Worm (Caenorhabditis elegans) whole organism, L3 larva: Measurements from ENCODE around the gene srx-48.

Experiments used
- ZK546.5 ChIP-seq: sonication (generic microtip); optimal IDR thresholded peaks from 2 replicates; lab custom pipeline; 2017; ENCODE audit warnings: missing biosample characterization, missing genetic modification characterization
- aly-2 ChIP-seq: fragments of 150-350 bp; optimal IDR thresholded peaks from 2 replicates; lab custom pipeline; 2014; ENCODE audit warnings: missing biosample characterization, missing genetic modification characterization
- ama-1 ChIP-seq: fragments of 150-350 bp; optimal IDR thresholded peaks from 2 replicates; lab custom pipeline; 2018
- ceh-16 ChIP-seq: sonication (generic microtip); optimal IDR thresholded peaks from 2 replicates; lab custom pipeline; 2017; ENCODE audit warnings: missing biosample characterization, missing genetic modification characterization
- ceh-28 ChIP-seq: fragments of 150-350 bp; optimal IDR thresholded peaks from 2 replicates; lab custom pipeline; 2014; ENCODE audit warnings: missing biosample characterization, missing genetic modification reagents, missing genetic modification characterization
- ceh-82 ChIP-seq: fragments of 150-350 bp; optimal IDR thresholded peaks from 2 replicates; lab custom pipeline; 2014; ENCODE audit warnings: missing biosample characterization, missing genetic modification characterization
- daf-12 ChIP-seq: fragments of 150-350 bp; optimal IDR thresholded peaks from 2 replicates; lab custom pipeline; 2014; ENCODE audit warnings: missing biosample characterization, missing genetic modification reagents, missing genetic modification characterization
- egl-27 ChIP-seq: sonication (generic microtip); optimal IDR thresholded peaks from 4 replicates; lab custom pipeline; 2017; ENCODE audit warnings: missing biosample characterization, missing genetic modification reagents, missing genetic modification characterization
- egl-5 ChIP-seq: fragments of 150-350 bp; optimal IDR thresholded peaks from 2 replicates; lab custom pipeline; 2017; ENCODE audit warnings: missing biosample characterization, missing genetic modification reagents, missing genetic modification characterization, inconsistent platforms
- elt-1 ChIP-seq: fragments of 150-350 bp; optimal IDR thresholded peaks from 2 replicates; lab custom pipeline; 2014; ENCODE audit warnings: missing biosample characterization, missing genetic modification characterization
- elt-3 ChIP-seq, 3 experiments: fragments of 150-350 bp in 1 of 3; sonication (generic microtip) in 2 of 3; optimal IDR thresholded peaks; 2 replicates in 2 of 3; 4 replicates in 1 of 3; lab custom pipeline; 2014 to 2017; ENCODE audit warnings: missing biosample characterization in 3 of 3, missing genetic modification characterization in 3 of 3
- eor-1 ChIP-seq, 2 experiments: fragments of 150-350 bp; optimal IDR thresholded peaks; 2 replicates each; lab custom pipeline; 2014 to 2018; ENCODE audit warnings: missing biosample characterization in 2 of 2, missing genetic modification characterization in 2 of 2
- fkh-10 ChIP-seq: sonication (generic microtip); optimal IDR thresholded peaks from 2 replicates; lab custom pipeline; 2017; ENCODE audit warnings: missing biosample characterization, missing genetic modification reagents, missing genetic modification characterization
- fkh-2 ChIP-seq: fragments of 150-350 bp; optimal IDR thresholded peaks from 2 replicates; lab custom pipeline; 2014; ENCODE audit warnings: missing biosample characterization, missing genetic modification reagents, missing genetic modification characterization
- fos-1 ChIP-seq: fragments of 150-350 bp; optimal IDR thresholded peaks from 2 replicates; lab custom pipeline; 2014; ENCODE audit warnings: missing biosample characterization, missing genetic modification characterization
- hmg-11 ChIP-seq: sonication (generic microtip); optimal IDR thresholded peaks from 2 replicates; lab custom pipeline; 2016; ENCODE audit warnings: missing genetic modification characterization, missing compliant biosample characterization
- lin-39 ChIP-seq: fragments of 150-350 bp; optimal IDR thresholded peaks from 2 replicates; lab custom pipeline; 2018; ENCODE audit warnings: missing biosample characterization, missing genetic modification reagents, missing genetic modification characterization
- mdl-1 ChIP-seq: fragments of 150-350 bp; optimal IDR thresholded peaks from 2 replicates; lab custom pipeline; 2014; ENCODE audit warnings: missing biosample characterization, missing genetic modification characterization
- mml-1 ChIP-seq: fragments of 150-350 bp; sonication (generic microtip); optimal IDR thresholded peaks from 3 replicates; lab custom pipeline; 2014; ENCODE audit warnings: missing biosample characterization, missing genetic modification characterization
- nfya-1 ChIP-seq: sonication (generic microtip); optimal IDR thresholded peaks from 2 replicates; lab custom pipeline; 2017; ENCODE audit warnings: missing genetic modification characterization, mild to moderate bottlenecking, missing compliant biosample characterization, antibody characterized with exemption, moderate library complexity; ENCODE audit not compliant: insufficient read depth
- nhr-12 ChIP-seq: fragments of 150-350 bp; optimal IDR thresholded peaks from 2 replicates; lab custom pipeline; 2014; ENCODE audit warnings: missing biosample characterization, missing genetic modification characterization
- nhr-23 ChIP-seq: fragments of 150-350 bp; optimal IDR thresholded peaks from 2 replicates; lab custom pipeline; 2014; ENCODE audit warnings: missing biosample characterization, missing genetic modification reagents, missing genetic modification characterization
- nhr-25 ChIP-seq: sonication (generic microtip); optimal IDR thresholded peaks from 2 replicates; lab custom pipeline; 2017; ENCODE audit warnings: missing biosample characterization, missing genetic modification characterization
- nhr-28 ChIP-seq: fragments of 150-350 bp; optimal IDR thresholded peaks from 2 replicates; lab custom pipeline; 2014; ENCODE audit warnings: missing biosample characterization, missing genetic modification characterization
- nhr-43 ChIP-seq: sonication (generic microtip); optimal IDR thresholded peaks from 2 replicates; lab custom pipeline; 2016; ENCODE audit warnings: mild to moderate bottlenecking, missing genetic modification characterization, missing compliant biosample characterization; ENCODE audit not compliant: poor library complexity, severe bottlenecking
- nhr-67 ChIP-seq: fragments of 150-350 bp; optimal IDR thresholded peaks from 2 replicates; lab custom pipeline; 2014; ENCODE audit warnings: missing biosample characterization, missing genetic modification characterization
- nhr-76 ChIP-seq: fragments of 150-350 bp; sonication (generic microtip); optimal IDR thresholded peaks from 5 replicates; lab custom pipeline; 2014; ENCODE audit warnings: missing biosample characterization, missing genetic modification characterization
- nhr-77 ChIP-seq: fragments of 150-350 bp; optimal IDR thresholded peaks from 2 replicates; lab custom pipeline; 2014; ENCODE audit warnings: missing biosample characterization, missing genetic modification characterization
- pqm-1 ChIP-seq: fragments of 150-350 bp; optimal IDR thresholded peaks from 2 replicates; lab custom pipeline; 2017; ENCODE audit warnings: missing biosample characterization, missing genetic modification characterization, inconsistent platforms
- skn-1 ChIP-seq: fragments of 150-350 bp; optimal IDR thresholded peaks from 2 replicates; lab custom pipeline; 2014; ENCODE audit warnings: missing biosample characterization, missing genetic modification characterization
- snpc-4 ChIP-seq: fragments of 150-350 bp; optimal IDR thresholded peaks from 2 replicates; lab custom pipeline; 2014; ENCODE audit warnings: missing biosample characterization, missing genetic modification characterization
- tbx-2 ChIP-seq: sonication (generic microtip); optimal IDR thresholded peaks from 2 replicates; lab custom pipeline; 2016; ENCODE audit warnings: mild to moderate bottlenecking, missing genetic modification characterization, missing compliant biosample characterization
- unc-39 ChIP-seq: sonication (generic microtip); optimal IDR thresholded peaks from 4 replicates; lab custom pipeline; 2017; ENCODE audit warnings: missing biosample characterization, missing genetic modification characterization
- unc-62 ChIP-seq: fragments of 150-350 bp; sonication (generic microtip); optimal IDR thresholded peaks from 4 replicates; lab custom pipeline; 2014; ENCODE audit warnings: missing biosample characterization, missing genetic modification reagents, missing genetic modification characterization
- ztf-11 ChIP-seq: fragments of 150-350 bp; optimal IDR thresholded peaks from 2 replicates; lab custom pipeline; 2014; ENCODE audit warnings: missing biosample characterization, missing genetic modification characterization

Gene srx-48

ce11 chrV:15272263-15272662, 31.3 kb downstream of the srx-48 start, which contains the start of gene T10H4.4:
Gene T10H4.4, minus strand, starts transcription at chrV:15272363.
- TF ChIP-seq nhr-43 (tag; lab: Kevin White, UChicago) (no peak), skn-1 (no peak), lin-39 (tag; lab: Kevin White, UChicago) (no peak), nhr-23 (no peak), nhr-25 (tag; lab: Kevin White, UChicago) (no peak), pqm-1 (tag; lab: Kevin White, UChicago) (no peak), ztf-11 (no peak), egl-27 (tag; lab: Kevin White, UChicago) (no peak), aly-2 (tag; lab: Kevin White, UChicago) (no peak), ZK546.5 (no peak), ceh-28 (tag; lab: Kevin White, UChicago) (no peak), nhr-77 (tag; lab: Kevin White, UChicago) (no peak), nhr-12 (tag; lab: Kevin White, UChicago) (no peak), ceh-82 (tag; lab: Kevin White, UChicago) (no peak), nhr-76 (no peak), elt-1 (tag; lab: Kevin White, UChicago) (no peak), fkh-10 (GFP tag; lab: Kevin White, UChicago) (no peak)

- TF ChIP-seq unc-39 (tag; lab: Kevin White, UChicago) (no peak), hmg-11 (tag; lab: Kevin White, UChicago) (no peak)
These were observed 35.2 kb downstream of the srx-48 start, which contains the start of gene srw-22 for ce11 chrV:15268302-15268701. Gene srw-22, plus strand, starts transcription at chrV:15268602.

- TF ChIP-seq fkh-10 (GFP tag; lab: Kevin White, UChicago) (no peak), snpc-4 (no peak), unc-62 (GFP tag; lab: Kevin White, UChicago) (no peak), nhr-23 (no peak), ama-1 (no peak), ztf-11 (no peak), nhr-43 (tag; lab: Kevin White, UChicago) (no peak), nhr-28 (tag; lab: Kevin White, UChicago) (no peak), mdl-1 (tag; lab: Kevin White, UChicago) (no peak), fos-1 (tag; lab: Kevin White, UChicago) (no peak), daf-12 (tag; lab: Kevin White, UChicago) (no peak), hmg-11 (tag; lab: Kevin White, UChicago) (no peak), ceh-16 (tag; lab: Kevin White, UChicago) (no peak), egl-5 (tag; lab: Kevin White, UChicago) (no peak), fkh-2 (tag; lab: Kevin White, UChicago) (no peak), egl-27 (tag; lab: Kevin White, UChicago) (no peak), eor-1 (tag; optimal IDR thresholded peaks at IDR 0.05; lab: Kevin White, UChicago) (no peak), nhr-77 (tag; lab: Kevin White, UChicago) (no peak), skn-1 (no peak)
- TF ChIP-seq, all 47 proteins: peak for 0
These were observed 36.1 kb downstream of the srx-48 start, which contains the start of gene T10H4.13 for ce11 chrV:15267405-15267804. Gene T10H4.13, minus strand, starts transcription at chrV:15267505.

DNA sequence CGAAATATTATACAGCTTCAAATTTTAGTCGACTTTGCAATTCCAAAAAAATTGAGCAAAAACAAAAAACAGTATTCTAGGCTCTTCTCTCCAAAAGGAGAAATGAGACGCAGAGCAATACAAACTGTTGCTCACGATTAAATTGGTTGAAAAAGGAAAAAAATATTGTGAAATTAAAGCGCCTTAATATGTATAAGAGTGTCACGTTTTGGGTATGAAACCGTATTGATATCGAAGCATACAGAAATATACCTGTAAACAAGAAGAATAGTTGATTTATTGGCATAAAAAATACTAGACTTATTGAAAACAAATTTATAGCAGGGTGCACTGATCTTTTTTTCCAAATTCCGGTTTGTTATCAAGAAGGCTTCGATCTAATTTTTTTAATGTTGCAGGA, 37.7 kb downstream of the srx-48 start, which contains the start of gene M01B2.13:
Gene M01B2.13 (minus strand): TSS at position 101 of the 400 bp plus-strand sequence.
- no peak for TF ChIP-seq nfya-1
- no peak for TF ChIP-seq nhr-12 (tag; lab: Kevin White, UChicago)
- no peak for TF ChIP-seq nhr-25 (tag; lab: Kevin White, UChicago)
- no peak for TF ChIP-seq nhr-67 (tag; lab: Kevin White, UChicago)
- no peak for TF ChIP-seq tbx-2 (tag; lab: Kevin White, UChicago)
- no peak for TF ChIP-seq ceh-16 (tag; lab: Kevin White, UChicago)
- no peak for TF ChIP-seq mml-1 (tag; lab: Kevin White, UChicago)
- TF ChIP-seq unc-62 (GFP tag; lab: Kevin White, UChicago), result no peak
- TF ChIP-seq elt-3 (tag; optimal IDR thresholded peaks at IDR 0.05; lab: Kevin White, UChicago), result no peak
- no peak for TF ChIP-seq lin-39 (tag; lab: Kevin White, UChicago)
- no peak for TF ChIP-seq pqm-1 (tag; lab: Kevin White, UChicago)
- TF ChIP-seq, all 47 proteins: peak for 0
